Worm (Caenorhabditis elegans) whole organism, mixed stage, embryonic: Measurements from ENCODE around the gene nhr-101.

Experiments used
- blmp-1 ChIP-seq: fragments of 150-350 bp; optimal IDR thresholded peaks from 2 replicates; lab custom pipeline; 2014; ENCODE audit warnings: missing biosample characterization, missing genetic modification characterization
- ces-1 ChIP-seq: fragments of 150-350 bp; optimal IDR thresholded peaks from 2 replicates; lab custom pipeline; 2014; ENCODE audit warnings: missing biosample characterization, missing genetic modification reagents, missing genetic modification characterization
- mab-5 ChIP-seq: fragments of 150-350 bp; optimal IDR thresholded peaks from 2 replicates; lab custom pipeline; 2014; ENCODE audit warnings: missing biosample characterization, missing genetic modification characterization
- mls-2 ChIP-seq: sonication (generic microtip); optimal IDR thresholded peaks from 2 replicates; lab custom pipeline; 2016; ENCODE audit warnings: mild to moderate bottlenecking, missing genetic modification characterization, moderate library complexity, missing compliant biosample characterization
- unc-120 ChIP-seq: sonication (generic microtip); optimal IDR thresholded peaks from 2 replicates; lab custom pipeline; 2017; ENCODE audit warnings: missing genetic modification characterization, missing compliant biosample characterization; ENCODE audit not compliant: poor library complexity, severe bottlenecking
- unc-62 ChIP-seq: fragments of 150-350 bp; optimal IDR thresholded peaks from 2 replicates; lab custom pipeline; 2014; ENCODE audit warnings: missing biosample characterization, missing genetic modification reagents, missing genetic modification characterization
- ztf-11 ChIP-seq: fragments of 150-350 bp; optimal IDR thresholded peaks from 2 replicates; lab custom pipeline; 2014; ENCODE audit warnings: missing biosample characterization, missing genetic modification characterization

ce11 chrV:11564573-11564972 lies 5.7 kb upstream of the nhr-101 start, which contains the start of gene srx-87:
- TF ChIP-seq unc-120 (tag; lab: Kevin White, UChicago): no peak
- TF ChIP-seq ces-1 (GFP tag; lab: Kevin White, UChicago): no peak
- no peak for TF ChIP-seq mls-2 (tag; lab: Kevin White, UChicago)
- no peak for TF ChIP-seq mab-5
- no peak for TF ChIP-seq unc-62 (GFP tag; lab: Kevin White, UChicago)
- TF ChIP-seq ztf-11: no peak
- TF ChIP-seq blmp-1 (tag; lab: Kevin White, UChicago): no peak
